Fruit fly (Drosophila melanogaster) S2 (cell line): ENCODE data around the gene CG14452.
"Not testable (repeated sequence)": the region's sequence is repeated elsewhere in the genome, so short reads cannot be mapped to it uniquely, and the experiment has no call there.

Experiments
- CG8478 ChIP-seq: fragments of >200 bp; optimal IDR thresholded peaks from 2 replicates; lab custom pipeline; 2018
- CTCF ChIP-seq, 2 experiments: fragments of >200 bp; optimal IDR thresholded peaks; 2 replicates each; lab custom pipeline; 2018

dm6 chr3L:22696930-22697329 is 1.2 kb downstream of the CG14452 start, which contains the start of gene CG32453:
- TF ChIP-seq CG8478 (lab: Kevin White, UChicago); CTCF (optimal IDR thresholded peaks at IDR 0.05; lab: Kevin White, UChicago): not testable (repeated sequence)
